Worm (Caenorhabditis elegans): ENCODE data around the gene F59B10.4.

Gene F59B10.4

ce11 chrII:10553377-10554045, 34.6 kb upstream of the F59B10.4 start:
- peak; percentile 3 for TF ChIP-seq fkh-3 (tag; optimal IDR thresholded peaks at IDR 0.05)
- peak; percentile 7; the same call in 1 of the 2 replicates for TF ChIP-seq Y56A3A.18 (GFP tag; IDR thresholded peaks at IDR 0.05)
- 0 out of 2 replicates have a peak, but pooled peaks have one; percentile 40 for TF ChIP-seq F39B2.1 (GFP tag; IDR thresholded peaks at IDR 0.05)
- peak; percentile 22; the same call in 1 of the 2 replicates for TF ChIP-seq B0336.3 (GFP tag; IDR thresholded peaks at IDR 0.05)
- TF ChIP-seq nhr-120 (GFP tag; IDR thresholded peaks at IDR 0.05) = no peak
- peak; percentile 65 for TF ChIP-seq atf-7 (tag; optimal IDR thresholded peaks at IDR 0.05)
- no peak for TF ChIP-seq rpc-1 (optimal IDR thresholded peaks at IDR 0.05)
- TF ChIP-seq rpc-1 (tag; optimal IDR thresholded peaks at IDR 0.05) = no peak
- TF ChIP-seq ekl-4 (GFP tag; IDR thresholded peaks at IDR 0.05) = peak; percentile 26; the same call in 1 of the 2 replicates
- peak; percentile 46 for TF ChIP-seq ama-1 (optimal IDR thresholded peaks at IDR 0.05)
- TF ChIP-seq ama-1 (GFP tag; optimal IDR thresholded peaks at IDR 0.05) = no peak
- 0 out of 2 replicates have a peak, but pooled peaks have one; percentile 8 for TF ChIP-seq K11D2.4 (GFP tag; IDR thresholded peaks at IDR 0.05)
- no peak for TF ChIP-seq K12H6.12 (tag; optimal IDR thresholded peaks at IDR 0.05)
- TF ChIP-seq repo-1 (tag; optimal IDR thresholded peaks at IDR 0.05) = peak; percentile 49
- peak; percentile 48 for TF ChIP-seq ztf-26 (tag; optimal IDR thresholded peaks at IDR 0.05)
- no peak for TF ChIP-seq ztf-6 (GFP tag; IDR thresholded peaks at IDR 0.05)
- peak; percentile 5 for TF ChIP-seq chd-7 (tag; optimal IDR thresholded peaks at IDR 0.05)
- peak; percentile 53; the same call in 1 of the 2 replicates for TF ChIP-seq nfyb-1 (GFP tag; IDR thresholded peaks at IDR 0.05)
- peak; percentile 92 for TF ChIP-seq cebp-1 (GFP tag; IDR thresholded peaks at IDR 0.05)
- TF ChIP-seq cebp-1 (tag; optimal IDR thresholded peaks at IDR 0.05) = peak; percentile 97
- TF ChIP-seq zfh-2 (GFP tag; conservative IDR thresholded peaks at IDR 0.05) = 0 out of 2 replicates have a peak, but pooled peaks have one; percentile 9
- peak; percentile 20; the same call in 1 of the 2 replicates for TF ChIP-seq mcd-1 (GFP tag; IDR thresholded peaks at IDR 0.05)
- TF ChIP-seq madf-10 (tag; optimal IDR thresholded peaks at IDR 0.05) = no peak
- peak in 1 of 2 experiments; percentile 31 for TF ChIP-seq let-607 (tag; optimal IDR thresholded peaks at IDR 0.05)

ce11 chrII:10551985-10552736, 33.2 kb upstream of the F59B10.4 start:
- TF ChIP-seq snpc-4 (GFP tag; optimal IDR thresholded peaks at IDR 0.05) (no peak), snpc-4 (tag; optimal IDR thresholded peaks at IDR 0.05) (peak in 3 of 4 experiments; percentile 16 to 53 (median 52)), C17E4.6 (GFP tag; IDR thresholded peaks at IDR 0.05) (no peak), ceh-100 (GFP tag; IDR thresholded peaks at IDR 0.05) (no peak), lag-1 (GFP tag; IDR thresholded peaks at IDR 0.05) (no peak), F23B12.7 (tag; optimal IDR thresholded peaks at IDR 0.05; ENCODE audit: insufficient read depth) (no peak), ztf-28 (GFP tag; IDR thresholded peaks at IDR 0.05) (no peak), ceh-27 (GFP tag; optimal IDR thresholded peaks at IDR 0.05) (peak; percentile 82), aptf-2 (GFP tag; conservative IDR thresholded peaks at IDR 0.05) (no peak), ceh-91 (GFP tag; IDR thresholded peaks at IDR 0.05) (no peak), fkh-3 (tag; optimal IDR thresholded peaks at IDR 0.05) (no peak), F55B11.4 (tag; optimal IDR thresholded peaks at IDR 0.05; ENCODE audit: borderline replicate concordance, insufficient read depth) (no peak), rpc-1 (optimal IDR thresholded peaks at IDR 0.05) (no peak), rpc-1 (tag; optimal IDR thresholded peaks at IDR 0.05) (no peak), lin-40 (tag; optimal IDR thresholded peaks at IDR 0.05) (peak; percentile 94), T26A5.8 (tag; optimal IDR thresholded peaks at IDR 0.05) (no peak), F33H1.4 (GFP tag; IDR thresholded peaks at IDR 0.05) (0 out of 2 replicates have a peak, but pooled peaks have one; percentile 8), B0035.1 (tag; optimal IDR thresholded peaks at IDR 0.05) (peak; percentile 22), hlh-12 (tag; optimal IDR thresholded peaks at IDR 0.05) (no peak), pha-4 (tag; optimal IDR thresholded peaks at IDR 0.05) (no peak), F57C9.4 (tag; optimal IDR thresholded peaks at IDR 0.05) (no peak), mel-28 (tag; optimal IDR thresholded peaks at IDR 0.05; ENCODE audit: borderline replicate concordance) (no peak), nfyb-1 (GFP tag; IDR thresholded peaks at IDR 0.05) (peak; percentile 88), dox-1 (GFP tag; IDR thresholded peaks at IDR 0.05) (peak; percentile 72), unc-62 (GFP tag; optimal IDR thresholded peaks at IDR 0.05) (peak; percentile 51), T07F8.4 (tag; optimal IDR thresholded peaks at IDR 0.05) (peak; percentile 34), hmg-1.2 (GFP tag; IDR thresholded peaks at IDR 0.05) (peak; percentile 87)
